Worm (Caenorhabditis elegans) whole organism, mixed stage, embryonic: ENCODE data around the gene ZK892.6.

Experiments used
- blmp-1 ChIP-seq: fragments of 150-350 bp; optimal IDR thresholded peaks from 2 replicates; lab custom pipeline; 2014; ENCODE audit warnings: missing biosample characterization, missing genetic modification characterization
- hlh-1 ChIP-seq: fragments of 150-350 bp; optimal IDR thresholded peaks from 2 replicates; lab custom pipeline; 2014; ENCODE audit warnings: missing biosample characterization, missing genetic modification reagents, missing genetic modification characterization
- lin-13 ChIP-seq: fragments of 150-350 bp; optimal IDR thresholded peaks from 2 replicates; lab custom pipeline; 2014; ENCODE audit warnings: missing biosample characterization, missing genetic modification characterization
- nhr-28 ChIP-seq: fragments of 150-350 bp; optimal IDR thresholded peaks from 2 replicates; lab custom pipeline; 2014; ENCODE audit warnings: missing biosample characterization, missing genetic modification characterization
- nhr-76 ChIP-seq: sonication (generic microtip); optimal IDR thresholded peaks from 2 replicates; lab custom pipeline; 2017; ENCODE audit warnings: missing biosample characterization, missing genetic modification characterization
- pha-4 ChIP-seq: fragments of 150-350 bp; optimal IDR thresholded peaks from 2 replicates; lab custom pipeline; 2018; ENCODE audit warnings: missing biosample characterization, missing genetic modification reagents, missing genetic modification characterization
- snpc-4 ChIP-seq: fragments of 150-350 bp; optimal IDR thresholded peaks from 2 replicates; lab custom pipeline; 2014; ENCODE audit warnings: missing biosample characterization, missing genetic modification characterization
- unc-39 ChIP-seq: fragments of 150-350 bp; optimal IDR thresholded peaks from 2 replicates; lab custom pipeline; 2014; ENCODE audit warnings: missing biosample characterization, missing genetic modification characterization
- unc-62 ChIP-seq: fragments of 150-350 bp; optimal IDR thresholded peaks from 2 replicates; lab custom pipeline; 2014; ENCODE audit warnings: missing biosample characterization, missing genetic modification reagents, missing genetic modification characterization
- ztf-11 ChIP-seq: fragments of 150-350 bp; optimal IDR thresholded peaks from 2 replicates; lab custom pipeline; 2014; ENCODE audit warnings: missing biosample characterization, missing genetic modification characterization

ce11 chrII:10010914-10011313 lies 31.0 kb upstream of the ZK892.6 start:
- TF ChIP-seq snpc-4 (tag; lab: Kevin White, UChicago) (no peak), nhr-28 (no peak), unc-39 (tag; lab: Kevin White, UChicago) (no peak), pha-4 (tag; lab: Kevin White, UChicago) (no peak), hlh-1 (tag; lab: Kevin White, UChicago) (no peak), nhr-76 (no peak), unc-62 (GFP tag; lab: Kevin White, UChicago) (no peak), ztf-11 (no peak), blmp-1 (tag; lab: Kevin White, UChicago) (no peak), lin-13 (tag; lab: Kevin White, UChicago) (no peak)
